Worm (Caenorhabditis elegans): ENCODE results near the gene math-44.
"Not testable (repeated sequence)": the region's sequence is repeated elsewhere in the genome, so short reads cannot be mapped to it uniquely, and the experiment has no call there.

The math-44 gene

ce11 chrII:2023514-2023913 lies 34.4 kb downstream of the math-44 start, which contains the start of gene cya-2:
Gene cya-2, minus strand, starts transcription at chrII:2023614.
- TF ChIP-seq nhr-12, gmeb-1, aly-2 (tag; optimal IDR thresholded peaks at IDR 0.05): not testable (repeated sequence)

ce11 chrII:2026525-2026924 lies 37.4 kb downstream of the math-44 start, which contains the start of gene bath-21:
Gene bath-21, minus strand, starts transcription at chrII:2026625.
- no peak for TF ChIP-seq snpc-4 (tag; optimal IDR thresholded peaks at IDR 0.05)
- no peak for TF ChIP-seq alr-1 (tag; optimal IDR thresholded peaks at IDR 0.05)
- no peak for TF ChIP-seq nhr-6 (tag; optimal IDR thresholded peaks at IDR 0.05)
- TF ChIP-seq mab-5 (tag; optimal IDR thresholded peaks at IDR 0.05): no peak
- no peak for TF ChIP-seq R02D3.7 (tag; optimal IDR thresholded peaks at IDR 0.05)
- TF ChIP-seq nhr-25 (tag; optimal IDR thresholded peaks at IDR 0.05): no peak
- TF ChIP-seq blmp-1 (tag; optimal IDR thresholded peaks at IDR 0.05; ENCODE audit: insufficient read depth): no peak
- no peak for TF ChIP-seq ztf-4 (tag; optimal IDR thresholded peaks at IDR 0.05)
- TF ChIP-seq elt-3 (tag; optimal IDR thresholded peaks at IDR 0.05): no peak
- TF ChIP-seq ceh-16 (tag; optimal IDR thresholded peaks at IDR 0.05): no peak

ce11 chrII:2028712-2029111 lies 39.6 kb downstream of the math-44 start, which contains the start of gene bath-1:
Gene bath-1, minus strand, starts transcription at chrII:2028812.
- TF ChIP-seq ztf-11 (tag; optimal IDR thresholded peaks at IDR 0.05) (no peak), nhr-12 (tag; optimal IDR thresholded peaks at IDR 0.05) (no peak), nhr-25 (tag; optimal IDR thresholded peaks at IDR 0.05) (no peak), snpc-4 (tag; optimal IDR thresholded peaks at IDR 0.05) (no peak), egl-27 (tag; optimal IDR thresholded peaks at IDR 0.05) (no peak), mbf-1 (tag; optimal IDR thresholded peaks at IDR 0.05) (no peak)

- no peak for TF ChIP-seq alr-1 (tag; optimal IDR thresholded peaks at IDR 0.05)
- no peak for TF ChIP-seq ZK546.5 (tag; optimal IDR thresholded peaks at IDR 0.05)
- no peak for TF ChIP-seq C34F6.9 (tag; optimal IDR thresholded peaks at IDR 0.05)
- no peak for TF ChIP-seq Y55F3AM.14 (GFP tag; optimal IDR thresholded peaks at IDR 0.05)
- TF ChIP-seq nhr-11 (tag; optimal IDR thresholded peaks at IDR 0.05): no peak
- no peak for TF ChIP-seq lin-39 (tag; optimal IDR thresholded peaks at IDR 0.05)
- TF ChIP-seq gmeb-1 (tag; optimal IDR thresholded peaks at IDR 0.05): no peak
- no peak for TF ChIP-seq peb-1 (tag; optimal IDR thresholded peaks at IDR 0.05)
- no peak for TF ChIP-seq mbf-1 (tag; optimal IDR thresholded peaks at IDR 0.05)
- no peak for TF ChIP-seq ztf-4 (tag; optimal IDR thresholded peaks at IDR 0.05)
Measured at ce11 chrII:2030367-2030766, 41.3 kb downstream of the math-44 start, which contains the start of gene bath-3. Gene bath-3, minus strand, starts transcription at chrII:2030467.

- TF ChIP-seq F13H6.1 (tag; optimal IDR thresholded peaks at IDR 0.05) (no peak), lin-39 (tag; optimal IDR thresholded peaks at IDR 0.05) (no peak), R02D3.7 (tag; optimal IDR thresholded peaks at IDR 0.05) (no peak), aly-2 (tag; optimal IDR thresholded peaks at IDR 0.05) (no peak), unc-55 (GFP tag; optimal IDR thresholded peaks at IDR 0.05) (no peak), nhr-11 (tag; optimal IDR thresholded peaks at IDR 0.05) (no peak), ztf-1 (GFP tag; conservative IDR thresholded peaks at IDR 0.05) (no peak), zag-1 (tag; optimal IDR thresholded peaks at IDR 0.05) (no peak), egl-27 (tag; optimal IDR thresholded peaks at IDR 0.05) (no peak)
Measured at ce11 chrII:2031852-2032251, 42.7 kb downstream of the math-44 start, which contains the start of gene bath-5. Gene bath-5, minus strand, starts transcription at chrII:2031952.

ce11 chrII:2032282-2032681 lies 43.2 kb downstream of the math-44 start, which contains the start of gene btb-4:
Gene btb-4, plus strand, starts transcription at chrII:2032316.
- TF ChIP-seq gmeb-1 (tag; optimal IDR thresholded peaks at IDR 0.05) (peak; percentile 78), unc-55 (GFP tag; optimal IDR thresholded peaks at IDR 0.05) (peak; percentile 4)

ce11 chrII:2033286-2033685 lies 44.2 kb downstream of the math-44 start, which contains the start of gene F59H6.14:
Gene F59H6.14, plus strand, starts transcription at chrII:2033586.
- TF ChIP-seq nhr-10 (tag; optimal IDR thresholded peaks at IDR 0.05) (no peak), lin-13 (GFP tag; optimal IDR thresholded peaks at IDR 0.05) (no peak), egl-27 (tag; optimal IDR thresholded peaks at IDR 0.05) (no peak), lsy-2 (tag; optimal IDR thresholded peaks at IDR 0.05) (no peak)
